Fruit fly (Drosophila melanogaster): ENCODE measurements around the gene CG13055.

Gene CG13055

dm6 chr3L:16217935-16218334, 34.2 kb downstream of the CG13055 start (continued):
- TF ChIP-seq CG11762 (GFP tag; optimal IDR thresholded peaks at IDR 0.05; ENCODE audit: insufficient read depth) (peak; percentile 43), CG4318 (GFP tag; optimal IDR thresholded peaks at IDR 0.05) (peak; percentile 43), acj6 (GFP tag; optimal IDR thresholded peaks at IDR 0.05) (peak; percentile 55), CG10669 (GFP tag; optimal IDR thresholded peaks at IDR 0.05) (peak; percentile 38), eg (GFP tag; IDR thresholded peaks at IDR 0.05) (peak; percentile 83), CG6792 (GFP tag; optimal IDR thresholded peaks at IDR 0.05) (peak; percentile 30), achi (GFP tag; optimal IDR thresholded peaks at IDR 0.05) (peak; percentile 75), CG31627 (GFP tag; optimal IDR thresholded peaks at IDR 0.05) (no peak), CG8632 (GFP tag; optimal IDR thresholded peaks at IDR 0.05) (no peak), CG1621 (tag; optimal IDR thresholded peaks at IDR 0.05) (peak; percentile 16), CG11294 (GFP tag; IDR thresholded peaks at IDR 0.05) (0 out of 2 replicates have a peak, but pooled peaks have one; percentile 38), fd85E (GFP tag; optimal IDR thresholded peaks at IDR 0.05) (peak; percentile 12), topi (GFP tag; optimal IDR thresholded peaks at IDR 0.05) (peak; percentile 28), CG10631 (GFP tag; optimal IDR thresholded peaks at IDR 0.05) (peak; percentile 72), ss (GFP tag; optimal IDR thresholded peaks at IDR 0.05) (no peak), CG15336 (GFP tag; IDR thresholded peaks at IDR 0.05) (peak; percentile 84), Eip78C (GFP tag) (peak; percentile 92), Smox (GFP tag; optimal IDR thresholded peaks at IDR 0.05) (no peak), CG3032 (tag; optimal IDR thresholded peaks at IDR 0.05) (peak; percentile 9), CG9139 (GFP tag; optimal IDR thresholded peaks at IDR 0.05) (no peak), CG8119 (GFP tag; IDR thresholded peaks at IDR 0.05) (peak; percentile 79), CG34406 (GFP tag; optimal IDR thresholded peaks at IDR 0.05) (peak; percentile 5), esn (GFP tag; optimal IDR thresholded peaks at IDR 0.05) (peak; percentile 10)

- peak; percentile 35 for TF ChIP-seq Eip78C (GFP tag)
- TF ChIP-seq Sox14 (GFP tag; optimal IDR thresholded peaks at IDR 0.05), result no peak
Measured at dm6 chr3L:16217203-16217602, 35.0 kb downstream of the CG13055 start, which contains the start of gene CG13073. CG13073 (minus strand) TSS chr3L:16217303.

dm6 chr3L:16215816-16216215, 36.3 kb downstream of the CG13055 start:
- TF ChIP-seq CG10631 (GFP tag; optimal IDR thresholded peaks at IDR 0.05) (no peak), dsx (GFP tag; optimal IDR thresholded peaks at IDR 0.05; ENCODE audit: poor library complexity, severe bottlenecking) (peak; percentile 73), CG9139 (GFP tag; optimal IDR thresholded peaks at IDR 0.05) (no peak), svp (GFP tag) (peak; percentile 42), CG6163 (GFP tag; IDR thresholded peaks at IDR 0.05) (no peak), ss (GFP tag; optimal IDR thresholded peaks at IDR 0.05) (peak in 1 of 2 experiments; percentile 5), Blimp-1 (GFP tag; optimal IDR thresholded peaks at IDR 0.05) (no peak), CG10669 (GFP tag; optimal IDR thresholded peaks at IDR 0.05) (no peak)

- TF ChIP-seq CG4318 (GFP tag; optimal IDR thresholded peaks at IDR 0.05) (no peak), esn (GFP tag; optimal IDR thresholded peaks at IDR 0.05) (no peak), Blimp-1 (GFP tag; optimal IDR thresholded peaks at IDR 0.05) (no peak), salr (GFP tag; optimal IDR thresholded peaks at IDR 0.05) (no peak), Hr38 (GFP tag; optimal IDR thresholded peaks at IDR 0.05) (no peak), CG1621 (tag; optimal IDR thresholded peaks at IDR 0.05) (no peak), OdsH (GFP tag; optimal IDR thresholded peaks at IDR 0.05) (no peak), topi (GFP tag; optimal IDR thresholded peaks at IDR 0.05) (no peak), dsx (GFP tag; optimal IDR thresholded peaks at IDR 0.05; ENCODE audit: poor library complexity, severe bottlenecking) (peak; percentile 98), CG6276 (GFP tag; optimal IDR thresholded peaks at IDR 0.05) (no peak), Eip78C (GFP tag) (peak; percentile 45), cyc (GFP tag; optimal IDR thresholded peaks at IDR 0.05) (no peak), CG8632 (GFP tag; optimal IDR thresholded peaks at IDR 0.05) (no peak)
Measured at dm6 chr3L:16215411-16215810, 36.7 kb downstream of the CG13055 start.

Measured in whole organism, prepupa.